Worm (Caenorhabditis elegans) whole organism, L4 larva: ENCODE results near the gene lact-4.

Experiments used
- R02D3.7 ChIP-seq: fragments of 150-350 bp; sonication (generic microtip); optimal IDR thresholded peaks from 3 replicates; lab custom pipeline; 2014; ENCODE audit warnings: missing biosample characterization, missing genetic modification characterization
- T20F7.1 ChIP-seq: fragments of 200-800 bp; sonication (Bioruptor generic); optimal IDR thresholded peaks from 2 replicates; lab custom pipeline; 2018; ENCODE audit warnings: mild to moderate bottlenecking, missing genetic modification characterization, missing compliant biosample characterization
- T26A8.4 ChIP-seq: fragments of 200-800 bp; sonication (Bioruptor generic); IDR thresholded peaks from 2 replicates; pipeline ENCODE4 v1.3.6; 2022; ENCODE audit warnings: missing genetic modification characterization, missing compliant biosample characterization
- Y105C5A.15 ChIP-seq: fragments of 200-800 bp; sonication (Bioruptor generic); IDR thresholded peaks from 2 replicates; pipeline ENCODE4 v1.3.6; 2022; ENCODE audit warnings: missing genetic modification characterization, missing compliant biosample characterization
- Y5F2A.4 ChIP-seq: fragments of 200-800 bp; sonication (Bioruptor generic); optimal IDR thresholded peaks from 2 replicates; lab custom pipeline; 2018; ENCODE audit warnings: mild to moderate bottlenecking, missing genetic modification characterization, missing compliant biosample characterization
- Y75B8A.6 ChIP-seq: fragments of 200-800 bp; sonication (Bioruptor generic); IDR thresholded peaks from 2 replicates; pipeline ENCODE4 v1.3.6; 2022; ENCODE audit warnings: missing genetic modification reagents, missing genetic modification characterization, missing compliant biosample characterization
- aha-1 ChIP-seq: fragments of 150-350 bp; peaks from one replicate; lab custom pipeline; 2014; ENCODE audit warnings: missing biosample characterization, missing genetic modification characterization
- arid-1 ChIP-seq: fragments of 200-800 bp; sonication (Bioruptor generic); conservative IDR thresholded peaks from 2 replicates; pipeline ENCODE4 v1.3.6; 2022; ENCODE audit warnings: missing genetic modification reagents, missing genetic modification characterization, missing compliant biosample characterization
- ceh-32 ChIP-seq: sonication (generic microtip); optimal IDR thresholded peaks from 2 replicates; lab custom pipeline; 2016; ENCODE audit warnings: mild to moderate bottlenecking, missing genetic modification characterization, missing compliant biosample characterization; ENCODE audit not compliant: poor library complexity
- cey-2 ChIP-seq: sonication (generic microtip); optimal IDR thresholded peaks from 3 replicates; lab custom pipeline; 2017; ENCODE audit warnings: missing genetic modification characterization, mild to moderate bottlenecking, missing compliant biosample characterization, antibody characterized with exemption, borderline replicate concordance; ENCODE audit not compliant: insufficient read depth
- daf-16 ChIP-seq, 3 experiments: sonication (generic microtip); optimal IDR thresholded peaks; 2 replicates each; lab custom pipeline; 2016 to 2017; ENCODE audit warnings: missing genetic modification characterization in 3 of 3, missing genetic modification reagents in 3 of 3, mild to moderate bottlenecking in 2 of 3, missing compliant biosample characterization in 2 of 3, missing biosample characterization in 1 of 3, moderate library complexity in 1 of 3
- daf-19 ChIP-seq: fragments of 200-800 bp; sonication (Bioruptor generic); conservative IDR thresholded peaks from 2 replicates; pipeline ENCODE4 v1.3.6; 2022; ENCODE audit warnings: missing genetic modification characterization, missing compliant biosample characterization
- daf-8 ChIP-seq: fragments of 200-800 bp; sonication (Bioruptor generic); IDR thresholded peaks from 2 replicates; pipeline ENCODE4 v1.3.6; 2022; ENCODE audit warnings: missing genetic modification characterization, missing compliant biosample characterization
- dmd-6 ChIP-seq: fragments of 200-800 bp; sonication (Bioruptor generic); IDR thresholded peaks from 2 replicates; pipeline ENCODE4 v1.3.6; 2022; ENCODE audit warnings: missing genetic modification reagents, missing genetic modification characterization, missing compliant biosample characterization
- dmd-8 ChIP-seq: fragments of 200-800 bp; sonication (Bioruptor generic); IDR thresholded peaks from 2 replicates; pipeline ENCODE4 v1.3.6; 2022; ENCODE audit warnings: missing genetic modification characterization, missing compliant biosample characterization
- dve-1 ChIP-seq: sonication (generic microtip); optimal IDR thresholded peaks from 2 replicates; lab custom pipeline; 2017; ENCODE audit warnings: antibody characterized with exemption, mild to moderate bottlenecking, missing genetic modification characterization, missing compliant biosample characterization; ENCODE audit not compliant: insufficient read depth
- egl-43 ChIP-seq: fragments of 200-800 bp; sonication (Bioruptor generic); IDR thresholded peaks from 2 replicates; pipeline ENCODE4 v1.3.6; 2022; ENCODE audit warnings: missing genetic modification reagents, missing genetic modification characterization, missing compliant biosample characterization
- fos-1 ChIP-seq: fragments of 150-350 bp; optimal IDR thresholded peaks from 2 replicates; lab custom pipeline; 2014; ENCODE audit warnings: missing biosample characterization, missing genetic modification characterization
- hif-1 ChIP-seq, 2 experiments: sonication (generic microtip); optimal IDR thresholded peaks; 2 replicates each; lab custom pipeline; 2016 to 2017; ENCODE audit warnings: missing compliant biosample characterization in 2 of 2, missing genetic modification characterization in 2 of 2, missing genetic modification reagents in 2 of 2, missing genotype in 2 of 2, mild to moderate bottlenecking in 1 of 2
- hlh-11 ChIP-seq: fragments of 200-800 bp; sonication (Bioruptor generic); optimal IDR thresholded peaks from 2 replicates; lab custom pipeline; 2018; ENCODE audit warnings: mild to moderate bottlenecking, missing genetic modification characterization, missing compliant biosample characterization
- hlh-30 ChIP-seq: sonication (generic microtip); optimal IDR thresholded peaks from 2 replicates; lab custom pipeline; 2017; ENCODE audit warnings: antibody characterized with exemption, mild to moderate bottlenecking, missing genetic modification characterization, missing compliant biosample characterization; ENCODE audit not compliant: insufficient read depth
- lin-1 ChIP-seq: fragments of 200-800 bp; sonication (Bioruptor generic); IDR thresholded peaks from 2 replicates; pipeline ENCODE4 v1.3.6; 2022; ENCODE audit warnings: missing genetic modification reagents, missing genetic modification characterization, missing compliant biosample characterization
- lin-39 ChIP-seq: fragments of 150-350 bp; optimal IDR thresholded peaks from 2 replicates; lab custom pipeline; 2014; ENCODE audit warnings: missing biosample characterization, missing genetic modification reagents, missing genetic modification characterization
- madf-5 ChIP-seq, 2 experiments: fragments of 200-800 bp; sonication (Bioruptor generic); IDR thresholded peaks; 2 replicates each; pipeline ENCODE4 v1.3.6; 2022; ENCODE audit warnings: missing compliant biosample characterization in 2 of 2, missing genetic modification characterization in 2 of 2
- madf-9 ChIP-seq: fragments of 200-800 bp; sonication (Bioruptor generic); conservative IDR thresholded peaks from 2 replicates; pipeline ENCODE4 v1.3.6; 2022; ENCODE audit warnings: missing genetic modification reagents, missing genetic modification characterization, missing compliant biosample characterization
- mdt-29 ChIP-seq: fragments of 200-800 bp; sonication (Bioruptor generic); IDR thresholded peaks from 2 replicates; pipeline ENCODE4 v1.3.6; 2022; ENCODE audit warnings: missing genetic modification reagents, missing genetic modification characterization, missing compliant biosample characterization
- mep-1 ChIP-seq: fragments of 150-350 bp; sonication (generic microtip); optimal IDR thresholded peaks from 3 replicates; lab custom pipeline; 2014; ENCODE audit warnings: missing biosample characterization, missing genetic modification characterization
- mxl-2 ChIP-seq: fragments of 200-800 bp; sonication (Bioruptor generic); conservative IDR thresholded peaks from 2 replicates; pipeline ENCODE4 v1.3.6; 2022; ENCODE audit warnings: missing genetic modification reagents, missing genetic modification characterization, missing compliant biosample characterization
- nhr-102 ChIP-seq: sonication (generic microtip); optimal IDR thresholded peaks from 2 replicates; lab custom pipeline; 2016; ENCODE audit warnings: mild to moderate bottlenecking, missing genetic modification characterization, moderate library complexity, missing compliant biosample characterization
- nhr-237 ChIP-seq: sonication (generic microtip); optimal IDR thresholded peaks from 2 replicates; lab custom pipeline; 2017; ENCODE audit warnings: missing biosample characterization, missing genetic modification characterization
- nhr-28 ChIP-seq: fragments of 150-350 bp; optimal IDR thresholded peaks from 2 replicates; lab custom pipeline; 2014; ENCODE audit warnings: missing biosample characterization, missing genetic modification characterization
- nhr-42 ChIP-seq: fragments of 200-800 bp; sonication (Bioruptor generic); IDR thresholded peaks from 2 replicates; pipeline ENCODE4 v1.3.6; 2022; ENCODE audit warnings: missing genetic modification characterization, missing compliant biosample characterization
- nhr-48 ChIP-seq: sonication (generic microtip); optimal IDR thresholded peaks from 2 replicates; lab custom pipeline; 2016; ENCODE audit warnings: mild to moderate bottlenecking, missing genetic modification characterization, missing compliant biosample characterization
- nhr-6 ChIP-seq: fragments of 150-350 bp; optimal IDR thresholded peaks from 2 replicates; lab custom pipeline; 2014; ENCODE audit warnings: missing biosample characterization, missing genetic modification characterization
- nhr-76 ChIP-seq: fragments of 150-350 bp; optimal IDR thresholded peaks from 2 replicates; lab custom pipeline; 2014; ENCODE audit warnings: missing biosample characterization, missing genetic modification characterization
- nhr-77 ChIP-seq: fragments of 150-350 bp; optimal IDR thresholded peaks from 2 replicates; lab custom pipeline; 2014; ENCODE audit warnings: missing biosample characterization, missing genetic modification characterization
- php-3 ChIP-seq: fragments of 200-800 bp; sonication (Bioruptor generic); IDR thresholded peaks from 2 replicates; pipeline ENCODE4 v1.3.6; 2022; ENCODE audit warnings: missing genetic modification reagents, missing genetic modification characterization, missing compliant biosample characterization
- rbr-2 ChIP-seq: sonication (generic microtip); optimal IDR thresholded peaks from 2 replicates; lab custom pipeline; 2016; ENCODE audit warnings: missing genotype, missing genetic modification characterization, missing compliant biosample characterization
- saeg-2 ChIP-seq: fragments of 200-800 bp; sonication (Bioruptor generic); IDR thresholded peaks from 2 replicates; pipeline ENCODE4 v1.3.6; 2022; ENCODE audit warnings: missing genetic modification reagents, missing genetic modification characterization, missing compliant biosample characterization
- sdz-12 ChIP-seq: fragments of 200-800 bp; sonication (Bioruptor generic); optimal IDR thresholded peaks from 2 replicates; lab custom pipeline; 2018; ENCODE audit warnings: mild to moderate bottlenecking, missing genetic modification characterization, missing compliant biosample characterization
- set-16 ChIP-seq: fragments of 200-800 bp; sonication (Bioruptor generic); IDR thresholded peaks from 2 replicates; pipeline ENCODE4 v1.3.6; 2022; ENCODE audit warnings: missing genetic modification reagents, missing genetic modification characterization, missing compliant biosample characterization
- skn-1 ChIP-seq: fragments of 150-350 bp; optimal IDR thresholded peaks from 2 replicates; lab custom pipeline; 2014; ENCODE audit warnings: missing biosample characterization, missing genetic modification characterization
- spr-1 ChIP-seq: sonication (generic microtip); optimal IDR thresholded peaks from 2 replicates; lab custom pipeline; 2016; ENCODE audit warnings: mild to moderate bottlenecking, missing genetic modification characterization, missing compliant biosample characterization
- tag-97 ChIP-seq: fragments of 200-800 bp; sonication (Bioruptor generic); IDR thresholded peaks from 2 replicates; pipeline ENCODE4 v1.3.6; 2022; ENCODE audit warnings: missing genetic modification characterization, missing compliant biosample characterization
- tra-1 ChIP-seq: fragments of 200-800 bp; sonication (Bioruptor generic); IDR thresholded peaks from 2 replicates; pipeline ENCODE4 v1.3.6; 2022; ENCODE audit warnings: missing genetic modification reagents, missing genetic modification characterization, missing compliant biosample characterization
- unc-39 ChIP-seq: sonication (generic microtip); optimal IDR thresholded peaks from 2 replicates; lab custom pipeline; 2017; ENCODE audit warnings: missing biosample characterization, missing genetic modification characterization
- unc-62 ChIP-seq, 3 experiments: fragments of 150-350 bp in 1 of 3; sonication (generic microtip); optimal IDR thresholded peaks in 2 of 3; peaks in 1 of 3; 1 replicate in 1 of 3; 2 replicates in 2 of 3; lab custom pipeline; 2014 to 2017; ENCODE audit warnings: missing biosample characterization in 3 of 3, missing genetic modification characterization in 3 of 3, missing genetic modification reagents in 3 of 3, missing genotype in 1 of 3
- zfp-2 ChIP-seq: sonication (generic microtip); optimal IDR thresholded peaks from 2 replicates; lab custom pipeline; 2016; ENCODE audit warnings: mild to moderate bottlenecking, missing genetic modification characterization, missing compliant biosample characterization

lact-4 gene

ce11 chrII:8481033-8481708 lies 893 bp upstream of the lact-4 start:
- TF ChIP-seq saeg-2 (no peak), fos-1 (tag; lab: Kevin White, UChicago) (no peak), tra-1 (GFP tag; lab: Robert Waterston, UW) (0 out of 2 replicates have a peak, but pooled peaks have one; percentile 23), nhr-42 (GFP tag; lab: Robert Waterston, UW) (no peak), dmd-8 (no peak), dve-1 (tag; lab: Kevin White, UChicago) (peak; percentile 11), daf-8 (GFP tag; lab: Robert Waterston, UW) (no peak), unc-62 (GFP tag; optimal IDR thresholded peaks at IDR 0.05 in 1 of 2; lab: Kevin White, UChicago) (peak in 1 of 2 experiments; percentile 5), unc-62 (tag; optimal IDR thresholded peaks at IDR 0.05; lab: Kevin White, UChicago) (no peak), skn-1 (tag; lab: Kevin White, UChicago) (no peak), sdz-12 (GFP tag; lab: Kevin White, UChicago) (no peak), R02D3.7 (tag; lab: Kevin White, UChicago) (no peak), daf-16 (GFP tag; optimal IDR thresholded peaks at IDR 0.05; lab: Kevin White, UChicago) (peak in 1 of 2 experiments; percentile 87), daf-16 (tag; optimal IDR thresholded peaks at IDR 0.05; lab: Kevin White, UChicago) (peak; percentile 70), nhr-76 (tag; lab: Kevin White, UChicago) (no peak), nhr-6 (tag; lab: Kevin White, UChicago) (no peak), Y5F2A.4 (no peak), spr-1 (no peak), T20F7.1 (peak; percentile 42), nhr-28 (tag; lab: Kevin White, UChicago) (peak; percentile 24), tag-97 (GFP tag; lab: Robert Waterston, UW) (no peak), nhr-102 (tag; lab: Kevin White, UChicago) (peak; percentile 40), lin-39 (tag; lab: Kevin White, UChicago) (no peak), hif-1 (tag; optimal IDR thresholded peaks at IDR 0.05; lab: Kevin White, UChicago) (peak in 1 of 2 experiments; percentile 75), Y105C5A.15 (0 out of 2 replicates have a peak, but pooled peaks have one; percentile 48), daf-19 (GFP tag; lab: Robert Waterston, UW) (0 out of 2 replicates have a peak, but pooled peaks have one; percentile 10), cey-2 (tag; lab: Kevin White, UChicago) (no peak), mep-1 (peak; percentile 37), madf-9 (no peak), nhr-77 (tag; lab: Kevin White, UChicago) (peak; percentile 39), mxl-2 (peak; percentile 83), hlh-30 (tag; lab: Kevin White, UChicago) (peak; percentile 40), T26A8.4 (peak; percentile 37), rbr-2 (tag; lab: Kevin White, UChicago) (no peak), dmd-6 (GFP tag; lab: Robert Waterston, UW) (peak; percentile 72), egl-43 (GFP tag; lab: Robert Waterston, UW) (no peak), arid-1 (GFP tag; lab: Robert Waterston, UW) (no peak), zfp-2 (tag; lab: Kevin White, UChicago) (no peak), lin-1 (GFP tag; lab: Robert Waterston, UW) (0 out of 2 replicates have a peak, but pooled peaks have one; percentile 8), hlh-11 (tag; lab: Kevin White, UChicago) (peak; percentile 60), nhr-48 (tag; lab: Kevin White, UChicago) (peak; percentile 56), ceh-32 (tag; lab: Kevin White, UChicago) (no peak), php-3 (GFP tag; lab: Robert Waterston, UW) (peak; percentile 47), mdt-29 (peak; percentile 69), Y75B8A.6 (0 out of 2 replicates have a peak, but pooled peaks have one; percentile 41), aha-1 (tag; lab: Kevin White, UChicago) (peak; percentile 98), nhr-237 (tag; lab: Kevin White, UChicago) (no peak), unc-39 (tag; lab: Kevin White, UChicago) (no peak), set-16 (no peak), madf-5 (GFP tag; IDR thresholded peaks at IDR 0.05; lab: Robert Waterston, UW) (peak in 1 of 2 experiments; percentile 11; a peak in 1 of 4 replicates)
